Fruit fly (Drosophila melanogaster) whole organism, embryonic: Measurements from ENCODE around the gene CG16853.

Source experiments
- CG10654 ChIP-seq: fragments of 200-800 bp; sonication (Bioruptor generic); optimal IDR thresholded peaks from 2 replicates; lab custom pipeline; 2016; ENCODE audit warnings: missing biosample characterization, missing genetic modification characterization
- CG12236 ChIP-seq: fragments of 200-800 bp; sonication (Bioruptor generic); optimal IDR thresholded peaks from 2 replicates; lab custom pipeline; 2016; ENCODE audit warnings: missing biosample characterization, missing genetic modification characterization
- CG13287 ChIP-seq: fragments of 200-800 bp; sonication (Bioruptor generic); IDR thresholded peaks from 2 replicates; pipeline ENCODE4 v1.3.6; 2022; ENCODE audit warnings: missing biosample characterization, missing genetic modification characterization; ENCODE audit not compliant: partially characterized antibody
- CG14965 ChIP-seq: fragments of 200-800 bp; sonication (Bioruptor generic); optimal IDR thresholded peaks from 2 replicates; lab custom pipeline; 2016; ENCODE audit warnings: missing biosample characterization, missing genetic modification characterization, borderline replicate concordance
- CG1603 ChIP-seq: fragments of 200-800 bp; sonication (Bioruptor generic); optimal IDR thresholded peaks from 2 replicates; lab custom pipeline; 2019; ENCODE audit warnings: missing biosample characterization, mild to moderate bottlenecking, missing genetic modification characterization, moderate library complexity
- CG17568 ChIP-seq: fragments of 200-800 bp; sonication (Bioruptor generic); optimal IDR thresholded peaks from 2 replicates; lab custom pipeline; 2018; ENCODE audit warnings: missing biosample characterization, mild to moderate bottlenecking, missing genetic modification characterization, moderate library complexity
- CG18476 ChIP-seq: fragments of 200-800 bp; sonication (Bioruptor generic); optimal IDR thresholded peaks from 2 replicates; lab custom pipeline; 2016; ENCODE audit warnings: missing biosample characterization, mild to moderate bottlenecking, missing genetic modification characterization
- CG31388 ChIP-seq: fragments of 200-800 bp; sonication (Bioruptor generic); optimal IDR thresholded peaks from 2 replicates; lab custom pipeline; 2016; ENCODE audit warnings: missing biosample characterization, missing genetic modification characterization
- CG3726 ChIP-seq: fragments of 200-800 bp; sonication (Bioruptor generic); IDR thresholded peaks from 3 replicates; pipeline ENCODE4, ENCODE4 v1.3.6; 2022; ENCODE audit warnings: missing biosample characterization, missing genetic modification characterization
- CG3838 ChIP-seq: fragments of 200-800 bp; sonication (Bioruptor generic); optimal IDR thresholded peaks from 3 replicates; lab custom pipeline; 2016; ENCODE audit warnings: missing biosample characterization, missing genetic modification characterization
- CG4360 ChIP-seq: fragments of 200-800 bp; sonication (Bioruptor generic); IDR thresholded peaks from 2 replicates; pipeline ENCODE4 v1.3.6; 2022; ENCODE audit warnings: missing biosample characterization, missing genetic modification characterization
- CG6791 ChIP-seq: fragments of 200-800 bp; sonication (Bioruptor generic); IDR thresholded peaks from 3 replicates; pipeline ENCODE4 v1.3.6; 2022; ENCODE audit warnings: missing biosample characterization, missing genetic modification characterization; ENCODE audit not compliant: partially characterized antibody
- CG7745 ChIP-seq: fragments of 200-800 bp; sonication (Bioruptor generic); optimal IDR thresholded peaks from 2 replicates; lab custom pipeline; 2018; ENCODE audit warnings: missing biosample characterization, mild to moderate bottlenecking, missing genetic modification characterization, moderate library complexity
- CG7987 ChIP-seq: fragments of 200-800 bp; sonication (Bioruptor generic); optimal IDR thresholded peaks from 2 replicates; lab custom pipeline; 2018; ENCODE audit warnings: missing biosample characterization, mild to moderate bottlenecking, missing genetic modification characterization, moderate library complexity
- Dad ChIP-seq: fragments of 200-800 bp; sonication (Bioruptor generic); optimal IDR thresholded peaks from 3 replicates; lab custom pipeline; 2016; ENCODE audit warnings: missing biosample characterization, missing genetic modification characterization
- Dll ChIP-seq: fragments of 200-800 bp; sonication (Bioruptor generic); IDR thresholded peaks from 4 replicates; pipeline ENCODE4 v1.3.6; 2022; ENCODE audit warnings: missing biosample characterization, missing genetic modification characterization; ENCODE audit not compliant: partially characterized antibody
- HLH3B ChIP-seq: fragments of 200-800 bp; sonication (Bioruptor generic); IDR thresholded peaks from 2 replicates; pipeline ENCODE4 v1.3.6; 2022; ENCODE audit warnings: missing biosample characterization, missing genetic modification characterization
- HLHmδ ChIP-seq: fragments of 200-800 bp; sonication (Bioruptor generic); optimal IDR thresholded peaks from 2 replicates; lab custom pipeline; 2018; ENCODE audit warnings: missing biosample characterization, mild to moderate bottlenecking, missing genetic modification characterization, moderate library complexity
- HmgD ChIP-seq: fragments of 200-800 bp; sonication (Bioruptor generic); optimal IDR thresholded peaks from 3 replicates; lab custom pipeline; 2016; ENCODE audit warnings: missing biosample characterization, missing genetic modification characterization
- Hmx ChIP-seq: fragments of 200-800 bp; sonication (Bioruptor generic); optimal IDR thresholded peaks from 2 replicates; lab custom pipeline; 2016; ENCODE audit warnings: missing biosample characterization, missing genetic modification characterization
- Kr ChIP-seq: fragments of 200-800 bp; sonication (Bioruptor generic); optimal IDR thresholded peaks from 2 replicates; lab custom pipeline; 2017; ENCODE audit warnings: missing biosample characterization, mild to moderate bottlenecking, missing genetic modification characterization
- Lpt ChIP-seq: fragments of >200 bp; optimal IDR thresholded peaks from 2 replicates; lab custom pipeline; 2018; ENCODE audit warnings: missing biosample characterization, missing genetic modification characterization
- Med ChIP-seq: fragments of 200-800 bp; sonication (Bioruptor generic); peaks from one replicate; lab custom pipeline; 2016; ENCODE audit warnings: missing biosample characterization, missing genetic modification characterization, mild to moderate bottlenecking, inconsistent platforms, moderate library complexity
- Myb ChIP-seq: fragments of 200-800 bp; sonication (Bioruptor generic); optimal IDR thresholded peaks from 2 replicates; lab custom pipeline; 2016; ENCODE audit warnings: missing biosample characterization, missing genetic modification characterization
- NC2β ChIP-seq: fragments of 200-800 bp; sonication (Bioruptor generic); optimal IDR thresholded peaks from 2 replicates; lab custom pipeline; 2016; ENCODE audit warnings: missing biosample characterization, missing genetic modification characterization
- Oli ChIP-seq: fragments of 200-800 bp; sonication (Bioruptor generic); optimal IDR thresholded peaks from 2 replicates; lab custom pipeline; 2018; ENCODE audit warnings: missing biosample characterization, mild to moderate bottlenecking, missing genetic modification characterization, moderate library complexity
- Opbp ChIP-seq: fragments of 200-800 bp; sonication (Bioruptor generic); IDR thresholded peaks from 3 replicates; pipeline ENCODE4 v1.3.6; 2022; ENCODE audit warnings: missing biosample characterization, missing genetic modification characterization; ENCODE audit not compliant: partially characterized antibody
- Rfx ChIP-seq: fragments of 200-800 bp; sonication (Bioruptor generic); IDR thresholded peaks from 2 replicates; pipeline ENCODE4 v1.3.6; 2022; ENCODE audit warnings: missing biosample characterization, missing genetic modification characterization
- Scr ChIP-seq: fragments of 200-800 bp; sonication (Bioruptor generic); IDR thresholded peaks from 2 replicates; pipeline ENCODE4 v1.3.6; 2022; ENCODE audit warnings: missing biosample characterization, missing genetic modification characterization; ENCODE audit not compliant: partially characterized antibody
- Stat92E ChIP-seq, 3 experiments: fragments of >200 bp in 2 of 3; fragments of 200-800 bp in 1 of 3; sonication (Bioruptor generic) in 1 of 3; optimal IDR thresholded peaks; 2 replicates each; lab custom pipeline; 2017 to 2019; ENCODE audit warnings: missing biosample characterization in 3 of 3, missing genetic modification characterization in 3 of 3, mild to moderate bottlenecking in 1 of 3, moderate library complexity in 1 of 3
- Trl ChIP-seq, 3 experiments: fragments of >200 bp in 2 of 3; fragments of 200-800 bp in 1 of 3; sonication (Bioruptor generic) in 1 of 3; optimal IDR thresholded peaks; 2 replicates in 1 of 3; 3 replicates in 2 of 3; lab custom pipeline; 2016 to 2017; ENCODE audit warnings: missing biosample characterization in 1 of 3, missing genetic modification characterization in 1 of 3
- ac ChIP-seq: fragments of 200-800 bp; sonication (Bioruptor generic); optimal IDR thresholded peaks from 3 replicates; lab custom pipeline; 2017; ENCODE audit warnings: missing biosample characterization, mild to moderate bottlenecking, missing genetic modification characterization
- ci ChIP-seq: fragments of 200-800 bp; sonication (Bioruptor generic); IDR thresholded peaks from 3 replicates; pipeline ENCODE4 v1.3.6; 2022; ENCODE audit warnings: missing biosample characterization, missing genetic modification characterization
- crc ChIP-seq: fragments of 200-800 bp; sonication (Bioruptor generic); optimal IDR thresholded peaks from 2 replicates; lab custom pipeline; 2016; ENCODE audit warnings: missing biosample characterization, missing genetic modification characterization
- emc ChIP-seq: fragments of 200-800 bp; sonication (Bioruptor generic); optimal IDR thresholded peaks from 2 replicates; lab custom pipeline; 2016; ENCODE audit warnings: missing biosample characterization, missing genetic modification characterization
- gce ChIP-seq: fragments of 200-800 bp; sonication (Bioruptor generic); IDR thresholded peaks from 3 replicates; pipeline ENCODE4 v1.3.6; 2022; ENCODE audit warnings: missing biosample characterization, missing genetic modification characterization
- hbn ChIP-seq: fragments of 200-800 bp; sonication (Bioruptor generic); IDR thresholded peaks from 2 replicates; pipeline ENCODE4 v1.3.6; 2022; ENCODE audit warnings: missing biosample characterization, missing genetic modification characterization; ENCODE audit not compliant: partially characterized antibody
- kah ChIP-seq: fragments of 200-800 bp; sonication (Bioruptor generic); optimal IDR thresholded peaks from 2 replicates; lab custom pipeline; 2018; ENCODE audit warnings: missing biosample characterization, mild to moderate bottlenecking, missing genetic modification characterization
- klu ChIP-seq: fragments of 200-800 bp; sonication (Bioruptor generic); IDR thresholded peaks from 2 replicates; pipeline ENCODE4 v1.3.6; 2022; ENCODE audit warnings: missing biosample characterization, missing genetic modification characterization
- knrl ChIP-seq: fragments of 200-800 bp; sonication (Bioruptor generic); IDR thresholded peaks from 3 replicates; pipeline ENCODE4 v1.3.6; 2022; ENCODE audit warnings: missing biosample characterization, missing genetic modification characterization; ENCODE audit not compliant: partially characterized antibody
- mam ChIP-seq: fragments of 200-800 bp; sonication (Bioruptor generic); optimal IDR thresholded peaks from 3 replicates; lab custom pipeline; 2016; ENCODE audit warnings: missing biosample characterization, missing genetic modification characterization
- nerfin-1 ChIP-seq: fragments of 200-800 bp; sonication (Bioruptor generic); optimal IDR thresholded peaks from 3 replicates; lab custom pipeline; 2019; ENCODE audit warnings: missing biosample characterization, mild to moderate bottlenecking, missing genetic modification characterization, moderate library complexity
- pb ChIP-seq: fragments of 200-800 bp; sonication (Bioruptor generic); optimal IDR thresholded peaks from 3 replicates; lab custom pipeline; 2016; ENCODE audit warnings: missing biosample characterization, missing genetic modification characterization
- peb ChIP-seq: fragments of 200-800 bp; sonication (Bioruptor generic); IDR thresholded peaks from 2 replicates; pipeline ENCODE4 v1.3.6; 2022; ENCODE audit warnings: missing biosample characterization, missing genetic modification characterization
- phol ChIP-seq: fragments of 200-800 bp; sonication (Bioruptor generic); optimal IDR thresholded peaks from 3 replicates; lab custom pipeline; 2018; ENCODE audit warnings: missing biosample characterization, mild to moderate bottlenecking, missing genetic modification characterization, moderate library complexity
- sens ChIP-seq: fragments of 200-800 bp; sonication (Bioruptor generic); peaks from one replicate; lab custom pipeline; 2016; ENCODE audit warnings: missing biosample characterization, missing genetic modification characterization
- sna ChIP-seq: fragments of 200-800 bp; sonication (Bioruptor generic); IDR thresholded peaks from 2 replicates; pipeline ENCODE4 v1.3.6; 2022; ENCODE audit warnings: missing biosample characterization, missing genetic modification characterization; ENCODE audit not compliant: partially characterized antibody
- sug ChIP-seq: fragments of 200-800 bp; optimal IDR thresholded peaks from 2 replicates; lab custom pipeline; 2019; ENCODE audit warnings: missing biosample characterization, mild to moderate bottlenecking, missing genetic modification characterization, moderate library complexity
- vvl ChIP-seq: fragments of 200-800 bp; sonication (Bioruptor generic); IDR thresholded peaks from 2 replicates; pipeline ENCODE4 v1.3.6; 2022; ENCODE audit warnings: missing biosample characterization, missing genetic modification characterization
- wor ChIP-seq: fragments of 200-800 bp; sonication (Bioruptor generic); IDR thresholded peaks from 2 replicates; pipeline ENCODE4 v1.3.6; 2022; ENCODE audit warnings: missing biosample characterization, missing genetic modification characterization

CG16853 gene

DNA sequence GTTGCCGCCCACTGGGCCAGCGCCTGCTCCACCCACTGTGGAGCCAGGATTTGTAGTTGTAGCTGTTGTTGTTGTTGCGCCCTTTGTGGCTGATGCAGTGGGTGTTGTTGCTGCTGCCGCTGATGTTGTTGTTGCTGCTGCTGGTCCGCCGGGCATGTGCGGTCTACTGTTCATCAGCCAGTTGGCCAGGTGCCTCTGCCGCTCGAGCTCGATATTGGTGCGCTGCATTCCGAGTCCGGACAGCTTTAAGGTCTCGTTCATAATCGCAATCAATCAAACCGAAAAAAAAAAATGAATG, 29.1 kb upstream of the CG16853 start (continued):
- TF ChIP-seq pb (GFP tag; lab: Kevin White, UChicago) = no peak
- TF ChIP-seq sens (GFP tag; lab: Kevin White, UChicago) = peak; percentile 71
- no peak for TF ChIP-seq emc
- TF ChIP-seq CG17568 = no peak
- no peak for TF ChIP-seq HLHmδ
- TF ChIP-seq CG4360 (GFP tag; lab: Robert Waterston, UW) = peak; percentile 95
- TF ChIP-seq Scr (GFP tag; lab: Robert Waterston, UW) = 0 out of 2 replicates have a peak, but pooled peaks have one; percentile 6
- TF ChIP-seq CG3726 (GFP tag; lab: Robert Waterston, UW) = no peak
- no peak for TF ChIP-seq crc (GFP tag; lab: Kevin White, UChicago)
- TF ChIP-seq ci = no peak
- no peak for TF ChIP-seq peb (GFP tag; lab: Robert Waterston, UW)
- TF ChIP-seq klu = 0 out of 2 replicates have a peak, but pooled peaks have one; percentile 8
- TF ChIP-seq CG14965 (GFP tag; lab: Kevin White, UChicago) = no peak
- no peak for TF ChIP-seq hbn (GFP tag; lab: Robert Waterston, UW)
- TF ChIP-seq Kr = no peak
- no peak for TF ChIP-seq HLH3B (GFP tag; lab: Robert Waterston, UW)
- peak; percentile 76 for TF ChIP-seq Med (GFP tag; lab: Kevin White, UChicago)
- TF ChIP-seq Myb = no peak
- TF ChIP-seq Trl (optimal IDR thresholded peaks at IDR 0.05; lab: Kevin White, UChicago) = no peak
- TF ChIP-seq Trl (GFP tag; optimal IDR thresholded peaks at IDR 0.05; lab: Kevin White, UChicago) = no peak
- no peak for TF ChIP-seq gce
- TF ChIP-seq ac (GFP tag; lab: Kevin White, UChicago) = no peak
- no peak for TF ChIP-seq CG1603 (tag; lab: Kevin White, UChicago)
- no peak for TF ChIP-seq CG18476
- no peak for TF ChIP-seq Rfx (GFP tag; lab: Robert Waterston, UW)
- 0 out of 3 replicates have a peak, but pooled peaks have one; percentile 7 for TF ChIP-seq knrl (GFP tag; lab: Robert Waterston, UW)
- 0 out of 4 replicates have a peak, but pooled peaks have one; percentile 49 for TF ChIP-seq Dll (GFP tag; lab: Robert Waterston, UW)
- no peak for TF ChIP-seq Oli (tag; lab: Kevin White, UChicago)
- no peak for TF ChIP-seq vvl
- TF ChIP-seq CG6791 (GFP tag; lab: Robert Waterston, UW) = no peak
- TF ChIP-seq CG31388 (GFP tag; lab: Kevin White, UChicago) = no peak
- no peak for TF ChIP-seq mam
- no peak for TF ChIP-seq phol
- no peak for TF ChIP-seq sna
- TF ChIP-seq Lpt = no peak
- no peak for TF ChIP-seq kah (GFP tag; lab: Kevin White, UChicago)
- no peak for TF ChIP-seq Stat92E (GFP tag; optimal IDR thresholded peaks at IDR 0.05; lab: Kevin White, UChicago)
- no peak for TF ChIP-seq sug (tag; lab: Kevin White, UChicago)
- TF ChIP-seq CG3838 = no peak
- TF ChIP-seq HmgD (GFP tag; lab: Kevin White, UChicago) = no peak
- no peak for TF ChIP-seq Opbp (GFP tag; lab: Robert Waterston, UW)
- no peak for TF ChIP-seq CG13287
- no peak for TF ChIP-seq Hmx (GFP tag; lab: Kevin White, UChicago)
- no peak for TF ChIP-seq nerfin-1 (tag; lab: Kevin White, UChicago)
- TF ChIP-seq CG12236 = no peak
- no peak for TF ChIP-seq CG7987 (GFP tag; lab: Kevin White, UChicago)
- no peak for TF ChIP-seq CG10654 (GFP tag; lab: Kevin White, UChicago)
- no peak for TF ChIP-seq CG7745
- no peak for TF ChIP-seq Dad (GFP tag; lab: Kevin White, UChicago)
- TF ChIP-seq NC2β = no peak
- no peak for TF ChIP-seq wor
